Fruit fly (Drosophila melanogaster) whole organism, embryonic: ENCODE measurements around the gene CG3337.
A peak's percentile ranks its signal among the peaks of the same experiment; 100 is the strongest.

ENCODE experiments used
- Atf-2 ChIP-seq: fragments of 200-800 bp; sonication (Bioruptor generic); optimal IDR thresholded peaks from 2 replicates; lab custom pipeline; 2016; ENCODE audit warnings: missing biosample characterization, missing genetic modification characterization
- CG10209 ChIP-seq: fragments of 200-800 bp; sonication (Bioruptor generic); optimal IDR thresholded peaks from 3 replicates; lab custom pipeline; 2017; ENCODE audit warnings: missing biosample characterization, mild to moderate bottlenecking, missing genetic modification characterization, missing genetic modification reagents
- CG10274 ChIP-seq: fragments of 200-800 bp; sonication (Bioruptor generic); optimal IDR thresholded peaks from 3 replicates; lab custom pipeline; 2017; ENCODE audit warnings: missing biosample characterization, mild to moderate bottlenecking, missing genetic modification characterization
- CG10431 ChIP-seq: fragments of 200-800 bp; sonication (Bioruptor generic); optimal IDR thresholded peaks from 3 replicates; lab custom pipeline; 2018; ENCODE audit warnings: missing biosample characterization, mild to moderate bottlenecking, missing genetic modification characterization
- CG10462 ChIP-seq: fragments of 200-800 bp; sonication (Bioruptor generic); optimal IDR thresholded peaks from 2 replicates; lab custom pipeline; 2016; ENCODE audit warnings: missing biosample characterization, missing genetic modification characterization
- CG15011 ChIP-seq: fragments of 200-800 bp; sonication (Bioruptor generic); optimal IDR thresholded peaks from 3 replicates; lab custom pipeline; 2018; ENCODE audit warnings: missing biosample characterization, mild to moderate bottlenecking, missing genetic modification characterization
- CG1602 ChIP-seq: fragments of 200-800 bp; sonication (Bioruptor generic); optimal IDR thresholded peaks from 3 replicates; lab custom pipeline; 2016; ENCODE audit warnings: missing biosample characterization, missing genetic modification characterization
- CG1647 ChIP-seq: fragments of 200-800 bp; sonication (Bioruptor generic); optimal IDR thresholded peaks from 3 replicates; lab custom pipeline; 2016; ENCODE audit warnings: missing biosample characterization, missing genetic modification characterization
- CG17361 ChIP-seq: fragments of 200-800 bp; sonication (Bioruptor generic); IDR thresholded peaks from 3 replicates; pipeline ENCODE4 v1.3.6; 2022; ENCODE audit warnings: missing biosample characterization, missing genetic modification characterization
- CG1832 ChIP-seq: fragments of 200-800 bp; sonication (Bioruptor generic); optimal IDR thresholded peaks from 2 replicates; lab custom pipeline; 2017; ENCODE audit warnings: missing biosample characterization, mild to moderate bottlenecking, missing genetic modification characterization, inconsistent platforms
- CG18619 ChIP-seq: fragments of 200-800 bp; sonication (Bioruptor generic); optimal IDR thresholded peaks from 3 replicates; lab custom pipeline; 2017; ENCODE audit warnings: missing biosample characterization, mild to moderate bottlenecking, missing genetic modification characterization
- CG18764 ChIP-seq: fragments of 200-800 bp; sonication (Bioruptor generic); optimal IDR thresholded peaks from 3 replicates; lab custom pipeline; 2016; ENCODE audit warnings: missing biosample characterization, missing genetic modification characterization
- CG2199 ChIP-seq: fragments of 200-800 bp; sonication (Bioruptor generic); IDR thresholded peaks from 3 replicates; pipeline ENCODE4 v1.3.6; 2022; ENCODE audit warnings: missing biosample characterization, missing genetic modification characterization
- CG31441 ChIP-seq: fragments of 200-800 bp; sonication (Bioruptor generic); IDR thresholded peaks from 2 replicates; pipeline ENCODE4 v1.3.6; 2022; ENCODE audit warnings: missing biosample characterization, missing genetic modification characterization
- CG3407 ChIP-seq: fragments of 200-800 bp; sonication (Bioruptor generic); optimal IDR thresholded peaks from 2 replicates; lab custom pipeline; 2018; ENCODE audit warnings: missing biosample characterization, mild to moderate bottlenecking, missing genetic modification characterization
- CG34224 ChIP-seq: fragments of 200-800 bp; sonication (Bioruptor generic); IDR thresholded peaks from 3 replicates; pipeline ENCODE4 v1.3.6; 2022; ENCODE audit warnings: missing biosample characterization, missing genetic modification characterization; ENCODE audit not compliant: partially characterized antibody
- CG3847 ChIP-seq: fragments of 200-800 bp; sonication (Bioruptor generic); IDR thresholded peaks from 2 replicates; pipeline ENCODE4 v1.3.6; 2022; ENCODE audit warnings: missing biosample characterization, missing genetic modification characterization
- CG6654 ChIP-seq: fragments of 200-800 bp; sonication (Bioruptor generic); optimal IDR thresholded peaks from 2 replicates; lab custom pipeline; 2017; ENCODE audit warnings: missing biosample characterization, mild to moderate bottlenecking, missing genetic modification characterization
- CG6683 ChIP-seq: fragments of 200-800 bp; sonication (Bioruptor generic); optimal IDR thresholded peaks from 2 replicates; lab custom pipeline; 2017; ENCODE audit warnings: missing biosample characterization, mild to moderate bottlenecking, missing genetic modification characterization, missing genetic modification reagents
- CG7839 ChIP-seq: fragments of 200-800 bp; sonication (Bioruptor generic); optimal IDR thresholded peaks from 3 replicates; lab custom pipeline; 2018; ENCODE audit warnings: missing biosample characterization, mild to moderate bottlenecking, missing genetic modification characterization, moderate library complexity
- CG8281 ChIP-seq: fragments of 200-800 bp; sonication (Bioruptor generic); optimal IDR thresholded peaks from 2 replicates; lab custom pipeline; 2018; ENCODE audit warnings: missing biosample characterization, mild to moderate bottlenecking, missing genetic modification characterization, moderate library complexity
- CG9437 ChIP-seq: fragments of 200-800 bp; sonication (Bioruptor generic); optimal IDR thresholded peaks from 2 replicates; lab custom pipeline; 2018; ENCODE audit warnings: missing biosample characterization, mild to moderate bottlenecking, missing genetic modification characterization
- CG9727 ChIP-seq: fragments of 200-800 bp; sonication (Bioruptor generic); optimal IDR thresholded peaks from 3 replicates; lab custom pipeline; 2017; ENCODE audit warnings: missing biosample characterization, mild to moderate bottlenecking, missing genetic modification characterization
- CHES-1-like ChIP-seq: fragments of 200-800 bp; sonication (Bioruptor generic); optimal IDR thresholded peaks from 2 replicates; lab custom pipeline; 2016; ENCODE audit warnings: missing biosample characterization, missing genetic modification characterization
- Dbx ChIP-seq: fragments of 200-800 bp; sonication (Bioruptor generic); IDR thresholded peaks from 3 replicates; pipeline ENCODE4 v1.3.6; 2022; ENCODE audit warnings: missing biosample characterization, missing genetic modification characterization
- H15 ChIP-seq: fragments of 200-800 bp; sonication (Bioruptor generic); IDR thresholded peaks from 3 replicates; pipeline ENCODE4 v1.3.6; 2022; ENCODE audit warnings: missing biosample characterization, missing genetic modification characterization
- Med ChIP-seq: fragments of 200-800 bp; sonication (Bioruptor generic); peaks from one replicate; lab custom pipeline; 2016; ENCODE audit warnings: missing biosample characterization, missing genetic modification characterization, mild to moderate bottlenecking, inconsistent platforms, moderate library complexity
- PHDP ChIP-seq: fragments of 200-800 bp; sonication (Bioruptor generic); optimal IDR thresholded peaks from 3 replicates; lab custom pipeline; 2018; ENCODE audit warnings: missing biosample characterization, mild to moderate bottlenecking, missing genetic modification characterization, moderate library complexity
- Sox102F ChIP-seq: fragments of 200-800 bp; sonication (Bioruptor generic); optimal IDR thresholded peaks from 2 replicates; lab custom pipeline; 2018; ENCODE audit warnings: missing biosample characterization, mild to moderate bottlenecking, missing genetic modification characterization, moderate library complexity
- Sry-β ChIP-seq: fragments of 200-800 bp; sonication (Bioruptor generic); optimal IDR thresholded peaks from 2 replicates; lab custom pipeline; 2018; ENCODE audit warnings: missing biosample characterization, mild to moderate bottlenecking, missing genetic modification characterization, moderate library complexity
- ato ChIP-seq: fragments of 200-800 bp; sonication (Bioruptor generic); IDR thresholded peaks from 2 replicates; pipeline ENCODE4 v1.3.6; 2022; ENCODE audit warnings: missing biosample characterization, missing genetic modification characterization; ENCODE audit not compliant: partially characterized antibody
- bab2 ChIP-seq: fragments of 200-800 bp; sonication (Bioruptor generic); optimal IDR thresholded peaks from 2 replicates; lab custom pipeline; 2016; ENCODE audit warnings: missing biosample characterization, missing genetic modification characterization
- bcd ChIP-seq: fragments of 200-800 bp; sonication (Bioruptor generic); optimal IDR thresholded peaks from 2 replicates; lab custom pipeline; 2017; ENCODE audit warnings: missing biosample characterization, mild to moderate bottlenecking, missing genetic modification characterization
- dmrt11E ChIP-seq: fragments of 200-800 bp; sonication (Bioruptor generic); optimal IDR thresholded peaks from 3 replicates; lab custom pipeline; 2018; ENCODE audit warnings: missing biosample characterization, mild to moderate bottlenecking, missing genetic modification characterization, moderate library complexity
- eve ChIP-seq, 2 experiments: fragments of >200 bp; optimal IDR thresholded peaks; 2 replicates each; lab custom pipeline; 2017; ENCODE audit warnings: missing biosample characterization in 2 of 2, missing genetic modification characterization in 2 of 2
- gcm ChIP-seq: fragments of 200-800 bp; sonication (Bioruptor generic); optimal IDR thresholded peaks from 2 replicates; lab custom pipeline; 2019; ENCODE audit warnings: missing biosample characterization, mild to moderate bottlenecking, missing genetic modification characterization, moderate library complexity
- gem ChIP-seq: fragments of 200-800 bp; sonication (Bioruptor generic); optimal IDR thresholded peaks from 2 replicates; lab custom pipeline; 2019; ENCODE audit warnings: missing biosample characterization, mild to moderate bottlenecking, missing genetic modification characterization, moderate library complexity
- hbn ChIP-seq: fragments of 200-800 bp; sonication (Bioruptor generic); IDR thresholded peaks from 2 replicates; pipeline ENCODE4 v1.3.6; 2022; ENCODE audit warnings: missing biosample characterization, missing genetic modification characterization; ENCODE audit not compliant: partially characterized antibody
- ind ChIP-seq: fragments of 200-800 bp; sonication (Bioruptor generic); optimal IDR thresholded peaks from 3 replicates; lab custom pipeline; 2016; ENCODE audit warnings: missing biosample characterization, missing genetic modification characterization
- insv ChIP-seq, 2 experiments: fragments of 200-800 bp; sonication (Bioruptor generic); optimal IDR thresholded peaks; 3 replicates each; lab custom pipeline; 2016 to 2018; ENCODE audit warnings: missing biosample characterization in 2 of 2, missing genetic modification characterization in 2 of 2
- knrl ChIP-seq: fragments of 200-800 bp; sonication (Bioruptor generic); IDR thresholded peaks from 3 replicates; pipeline ENCODE4 v1.3.6; 2022; ENCODE audit warnings: missing biosample characterization, missing genetic modification characterization; ENCODE audit not compliant: partially characterized antibody
- nmo ChIP-seq: fragments of 200-800 bp; sonication (Bioruptor generic); optimal IDR thresholded peaks from 2 replicates; lab custom pipeline; 2018; ENCODE audit warnings: missing biosample characterization, mild to moderate bottlenecking, missing genetic modification characterization, moderate library complexity
- pho ChIP-seq: fragments of 200-800 bp; sonication (Bioruptor generic); optimal IDR thresholded peaks from 2 replicates; lab custom pipeline; 2016; ENCODE audit warnings: missing biosample characterization, missing genetic modification characterization
- pum ChIP-seq: fragments of 200-800 bp; sonication (Bioruptor generic); optimal IDR thresholded peaks from 2 replicates; lab custom pipeline; 2016; ENCODE audit warnings: missing biosample characterization, missing genetic modification characterization
- tap ChIP-seq: fragments of 200-800 bp; optimal IDR thresholded peaks from 3 replicates; lab custom pipeline; 2019; ENCODE audit warnings: missing biosample characterization, mild to moderate bottlenecking, missing genetic modification characterization, moderate library complexity
- tio ChIP-seq: fragments of 200-800 bp; sonication (Bioruptor generic); optimal IDR thresholded peaks from 2 replicates; lab custom pipeline; 2017; ENCODE audit warnings: missing biosample characterization, missing genetic modification characterization, inconsistent platforms
- zfh2 ChIP-seq: fragments of 200-800 bp; sonication (Bioruptor generic); optimal IDR thresholded peaks from 2 replicates; lab custom pipeline; 2016; ENCODE audit warnings: missing biosample characterization, missing genetic modification characterization

CG3337 gene

DNA sequence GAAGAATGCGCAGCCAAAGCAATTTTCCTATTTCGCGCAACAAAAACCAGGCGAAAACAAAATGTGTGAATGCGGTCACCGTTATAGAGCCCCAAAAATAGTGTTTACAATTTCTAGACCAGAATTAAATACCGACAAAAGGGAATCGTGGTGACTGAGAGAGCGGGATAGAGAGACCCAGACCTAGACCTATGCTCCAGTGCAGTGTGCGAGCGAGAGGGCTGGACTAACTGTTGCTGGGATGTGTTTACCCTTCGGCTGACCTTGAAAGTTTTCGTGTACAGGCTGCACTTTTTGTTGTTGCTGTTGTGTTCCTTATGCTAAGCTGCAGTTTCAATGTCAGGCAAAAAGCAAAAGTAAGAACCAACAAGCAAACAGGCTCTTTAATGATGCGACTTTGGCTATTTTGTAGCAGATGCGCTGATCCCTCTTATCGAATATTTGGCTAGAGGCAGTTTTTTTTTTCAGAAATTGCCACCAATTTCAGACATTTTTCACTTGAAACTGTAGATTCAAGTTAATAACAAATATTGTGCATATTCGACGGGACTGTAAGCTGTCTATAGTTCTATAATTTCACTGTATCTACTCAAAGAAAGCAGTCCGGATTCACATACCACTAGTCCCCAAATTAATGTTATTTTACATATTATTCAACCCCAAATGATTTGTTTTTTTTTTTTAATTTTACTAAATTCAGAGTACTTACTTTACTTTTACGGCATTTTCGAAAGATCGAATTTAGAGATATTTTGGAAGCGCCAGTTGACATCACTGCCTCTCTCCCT lies 36.6 kb downstream of the CG3337 start (continued):
- TF ChIP-seq gem (tag; lab: Kevin White, UChicago), result peak; percentile 49
- peak; percentile 12 for TF ChIP-seq pho (GFP tag; lab: Kevin White, UChicago)
- peak; percentile 93 for TF ChIP-seq Sry-β (GFP tag; lab: Kevin White, UChicago)
- peak; percentile 21 for TF ChIP-seq bab2 (GFP tag; lab: Kevin White, UChicago)
- TF ChIP-seq dmrt11E (tag; lab: Kevin White, UChicago), result peak; percentile 32
- TF ChIP-seq CG34224, result no peak
- TF ChIP-seq Dbx, result peak; percentile 57; the same call in 2 of the 3 replicates
- TF ChIP-seq ato (GFP tag; lab: Robert Waterston, UW), result no peak
- no peak for TF ChIP-seq tap (tag; lab: Kevin White, UChicago)
- peak in 1 of 2 experiments; percentile 55 for TF ChIP-seq eve (GFP tag; optimal IDR thresholded peaks at IDR 0.05; lab: Kevin White, UChicago)
- peak; percentile 23 for TF ChIP-seq Atf-2
- TF ChIP-seq CG8281 (tag; lab: Kevin White, UChicago), result no peak
- peak; percentile 48 for TF ChIP-seq tio (GFP tag; lab: Kevin White, UChicago)
- TF ChIP-seq CG7839, result peak; percentile 50
- TF ChIP-seq ind (GFP tag; lab: Kevin White, UChicago), result peak; percentile 33
- peak; percentile 50 for TF ChIP-seq CG15011 (GFP tag; lab: Kevin White, UChicago)
- peak; percentile 17 for TF ChIP-seq CG10274
- peak; percentile 59 for TF ChIP-seq CG9727 (GFP tag; lab: Kevin White, UChicago)
- no peak for TF ChIP-seq CG1647 (GFP tag; lab: Kevin White, UChicago)
- peak; percentile 36 for TF ChIP-seq CG6654
- no peak for TF ChIP-seq CG2199
- TF ChIP-seq PHDP (tag; lab: Kevin White, UChicago), result peak; percentile 27
- peak; percentile 38 for TF ChIP-seq nmo (GFP tag; lab: Kevin White, UChicago)
- TF ChIP-seq CG17361 (GFP tag; lab: Robert Waterston, UW), result peak; percentile 48; the same call in 1 of the 3 replicates
- TF ChIP-seq CG3407, result peak; percentile 8
- peak; percentile 63 for TF ChIP-seq CG9437 (GFP tag; lab: Kevin White, UChicago)
- no peak for TF ChIP-seq zfh2 (GFP tag; lab: Kevin White, UChicago)
- TF ChIP-seq gcm (GFP tag; lab: Kevin White, UChicago), result no peak
- TF ChIP-seq CG10209, result peak; percentile 43
- TF ChIP-seq H15, result no peak
- TF ChIP-seq bcd (GFP tag; lab: Kevin White, UChicago), result peak; percentile 52
- peak; percentile 24 for TF ChIP-seq CG10462 (GFP tag; lab: Kevin White, UChicago)
- no peak for TF ChIP-seq CG6683
- peak; percentile 28 for TF ChIP-seq CG1832 (GFP tag; lab: Kevin White, UChicago)
- TF ChIP-seq Med (GFP tag; lab: Kevin White, UChicago), result peak; percentile 39
- no peak for TF ChIP-seq CG10431 (GFP tag; lab: Kevin White, UChicago)
- TF ChIP-seq CG3847 (GFP tag; lab: Robert Waterston, UW), result 0 out of 2 replicates have a peak, but pooled peaks have one; percentile 18
- TF ChIP-seq CG1602 (GFP tag; lab: Kevin White, UChicago), result peak; percentile 35
- TF ChIP-seq knrl (GFP tag; lab: Robert Waterston, UW), result no peak
- TF ChIP-seq CG18764 (GFP tag; lab: Kevin White, UChicago), result no peak
- no peak for TF ChIP-seq pum
- peak; percentile 67 for TF ChIP-seq CG18619
- TF ChIP-seq hbn (GFP tag; lab: Robert Waterston, UW), result no peak
- peak; percentile 16 for TF ChIP-seq Sox102F (GFP tag; lab: Kevin White, UChicago)
- peak; percentile 37 for TF ChIP-seq CHES-1-like (GFP tag; lab: Kevin White, UChicago)
- 0 out of 2 replicates have a peak, but pooled peaks have one; percentile 27 for TF ChIP-seq CG31441 (GFP tag; lab: Robert Waterston, UW)
- no peak for TF ChIP-seq insv (GFP tag; optimal IDR thresholded peaks at IDR 0.05; lab: Kevin White, UChicago)
